Worm (Caenorhabditis elegans): ENCODE results near the gene swip-10.

- TF ChIP-seq egl-27 (tag; optimal IDR thresholded peaks at IDR 0.05) (no peak), nhr-11 (tag; optimal IDR thresholded peaks at IDR 0.05) (no peak), elt-2 (tag; optimal IDR thresholded peaks at IDR 0.05) (no peak), egl-5 (tag; optimal IDR thresholded peaks at IDR 0.05) (no peak), ama-1 (optimal IDR thresholded peaks at IDR 0.05) (no peak), jun-1 (tag; optimal IDR thresholded peaks at IDR 0.05) (no peak), nhr-12 (tag; optimal IDR thresholded peaks at IDR 0.05) (no peak), nhr-28 (tag; optimal IDR thresholded peaks at IDR 0.05) (no peak)
Observed at ce11 chrX:2118162-2118561, at the start of gene swip-10.
